Fruit fly (Drosophila melanogaster): ENCODE data around the gene AsnRS.

AsnRS gene

dm6 chr2L:19140984-19141262 lies 9.2 kb upstream of the AsnRS start (continued):
- TF ChIP-seq esn (GFP tag; optimal IDR thresholded peaks at IDR 0.05): peak; percentile 46
- peak; percentile 48 for TF ChIP-seq acj6 (GFP tag; optimal IDR thresholded peaks at IDR 0.05)
- TF ChIP-seq lz (GFP tag; optimal IDR thresholded peaks at IDR 0.05): peak; percentile 38
- no peak for TF ChIP-seq CG6792 (GFP tag; optimal IDR thresholded peaks at IDR 0.05)
- TF ChIP-seq CG8319 (GFP tag; optimal IDR thresholded peaks at IDR 0.05): no peak
- TF ChIP-seq CG6854 (GFP tag; optimal IDR thresholded peaks at IDR 0.05): no peak
- TF ChIP-seq Eip75B (GFP tag; optimal IDR thresholded peaks at IDR 0.05): no peak
- TF ChIP-seq CG8119 (GFP tag; IDR thresholded peaks at IDR 0.05): 0 out of 3 replicates have a peak, but pooled peaks have one; percentile 39
- TF ChIP-seq vri (GFP tag; optimal IDR thresholded peaks at IDR 0.05): no peak
- TF ChIP-seq Met (GFP tag; optimal IDR thresholded peaks at IDR 0.05): peak; percentile 67
- TF ChIP-seq Smox (GFP tag; optimal IDR thresholded peaks at IDR 0.05): peak; percentile 24
- TF ChIP-seq CG6163 (GFP tag; IDR thresholded peaks at IDR 0.05): peak; percentile 60
- peak; percentile 51 for TF ChIP-seq CG15336 (GFP tag; IDR thresholded peaks at IDR 0.05)
- no peak for TF ChIP-seq CG11762 (GFP tag; optimal IDR thresholded peaks at IDR 0.05; ENCODE audit: insufficient read depth)
- TF ChIP-seq CG6276 (GFP tag; optimal IDR thresholded peaks at IDR 0.05): peak; percentile 45
- peak; percentile 46 for TF ChIP-seq OdsH (GFP tag; optimal IDR thresholded peaks at IDR 0.05)
- TF ChIP-seq CG9139 (GFP tag; optimal IDR thresholded peaks at IDR 0.05): no peak
- peak; percentile 58 for TF ChIP-seq cyc (GFP tag; optimal IDR thresholded peaks at IDR 0.05)
- TF ChIP-seq dsx (GFP tag; optimal IDR thresholded peaks at IDR 0.05; ENCODE audit: poor library complexity, severe bottlenecking): peak; percentile 3
- peak; percentile 13 for TF ChIP-seq CG34406 (GFP tag; optimal IDR thresholded peaks at IDR 0.05)
- TF ChIP-seq topi (GFP tag; optimal IDR thresholded peaks at IDR 0.05): peak; percentile 34
- TF ChIP-seq CG11902 (GFP tag; optimal IDR thresholded peaks at IDR 0.05): no peak
- no peak for TF ChIP-seq Gug (GFP tag; IDR thresholded peaks at IDR 0.05)
- peak; percentile 38 for TF ChIP-seq CG3919 (GFP tag; optimal IDR thresholded peaks at IDR 0.05)
- TF ChIP-seq CG10631 (GFP tag; optimal IDR thresholded peaks at IDR 0.05): peak; percentile 46
- TF ChIP-seq ss (GFP tag; optimal IDR thresholded peaks at IDR 0.05): no peak
- no peak for TF ChIP-seq CG16779 (tag; optimal IDR thresholded peaks at IDR 0.05)
- TF ChIP-seq Sox15 (GFP tag; optimal IDR thresholded peaks at IDR 0.05): no peak
- no peak for TF ChIP-seq CG11294 (GFP tag; IDR thresholded peaks at IDR 0.05)
- peak; percentile 54 for TF ChIP-seq Hr39 (GFP tag; optimal IDR thresholded peaks at IDR 0.05)
- peak; percentile 35 for TF ChIP-seq Sox102F (GFP tag; optimal IDR thresholded peaks at IDR 0.05)

dm6 chr2L:19140257-19140983 lies 8.7 kb upstream of the AsnRS start:
- no peak for TF ChIP-seq lz (GFP tag; optimal IDR thresholded peaks at IDR 0.05)
- no peak for TF ChIP-seq acj6 (GFP tag; optimal IDR thresholded peaks at IDR 0.05)
- TF ChIP-seq CG11294 (GFP tag; IDR thresholded peaks at IDR 0.05): no peak
- no peak for TF ChIP-seq Hr38 (GFP tag; optimal IDR thresholded peaks at IDR 0.05)
- no peak for TF ChIP-seq net (GFP tag; optimal IDR thresholded peaks at IDR 0.05)
- TF ChIP-seq CG10631 (GFP tag; optimal IDR thresholded peaks at IDR 0.05): no peak
- TF ChIP-seq cyc (GFP tag; optimal IDR thresholded peaks at IDR 0.05): no peak
- TF ChIP-seq fd85E (GFP tag; optimal IDR thresholded peaks at IDR 0.05): no peak
- no peak for TF ChIP-seq Lpt (GFP tag; optimal IDR thresholded peaks at IDR 0.05)
- peak; percentile 25 for TF ChIP-seq CG3032 (tag; optimal IDR thresholded peaks at IDR 0.05)
- TF ChIP-seq fd59A (GFP tag; optimal IDR thresholded peaks at IDR 0.05): no peak
- no peak for TF ChIP-seq CG3919 (GFP tag; optimal IDR thresholded peaks at IDR 0.05)
- TF ChIP-seq Ets21C (GFP tag; optimal IDR thresholded peaks at IDR 0.05): no peak
- no peak for TF ChIP-seq Smox (GFP tag; optimal IDR thresholded peaks at IDR 0.05)
- no peak for TF ChIP-seq Hr4 (GFP tag; optimal IDR thresholded peaks at IDR 0.05)
- TF ChIP-seq salr (GFP tag; optimal IDR thresholded peaks at IDR 0.05): no peak
- TF ChIP-seq CG1621 (tag; optimal IDR thresholded peaks at IDR 0.05): no peak
- no peak for TF ChIP-seq ss (GFP tag; optimal IDR thresholded peaks at IDR 0.05)
- TF ChIP-seq topi (GFP tag; optimal IDR thresholded peaks at IDR 0.05): no peak
- no peak for TF ChIP-seq CG8119 (GFP tag; IDR thresholded peaks at IDR 0.05)
- TF ChIP-seq CG6276 (GFP tag; optimal IDR thresholded peaks at IDR 0.05): no peak
- TF ChIP-seq esn (GFP tag; optimal IDR thresholded peaks at IDR 0.05): no peak
- no peak for TF ChIP-seq CG4318 (GFP tag; optimal IDR thresholded peaks at IDR 0.05)
- TF ChIP-seq CG9139 (GFP tag; optimal IDR thresholded peaks at IDR 0.05): no peak
- TF ChIP-seq eg (GFP tag; IDR thresholded peaks at IDR 0.05): no peak
- TF ChIP-seq Met (GFP tag; optimal IDR thresholded peaks at IDR 0.05): peak; percentile 57
- TF ChIP-seq Ets96B (tag; optimal IDR thresholded peaks at IDR 0.05): no peak
- TF ChIP-seq dsx (GFP tag; optimal IDR thresholded peaks at IDR 0.05; ENCODE audit: poor library complexity, severe bottlenecking): peak; percentile 51
- TF ChIP-seq Sox14 (GFP tag; optimal IDR thresholded peaks at IDR 0.05): no peak
- TF ChIP-seq CG16779 (tag; optimal IDR thresholded peaks at IDR 0.05): no peak
- TF ChIP-seq CG32006 (GFP tag; optimal IDR thresholded peaks at IDR 0.05): no peak
- no peak for TF ChIP-seq CG15336 (GFP tag; IDR thresholded peaks at IDR 0.05)
- no peak for TF ChIP-seq pdm3 (GFP tag; optimal IDR thresholded peaks at IDR 0.05)
- TF ChIP-seq CG34406 (GFP tag; optimal IDR thresholded peaks at IDR 0.05): no peak
- no peak for TF ChIP-seq Gug (GFP tag; IDR thresholded peaks at IDR 0.05)
- TF ChIP-seq achi (GFP tag; optimal IDR thresholded peaks at IDR 0.05): no peak

All from whole organism, prepupa.